Fruit fly (Drosophila melanogaster): Measurements from ENCODE around the gene CG8066.

The CG8066 gene

dm6 chr3R:14568501-14569137 is at the start of gene CG8066:
CG8066 (minus strand) TSS chr3R:14568847.
- TF ChIP-seq CTCF (optimal IDR thresholded peaks at IDR 0.05), result no peak
- TF ChIP-seq CG8478 (optimal IDR thresholded peaks at IDR 0.05), result no peak

- TF ChIP-seq CG8478 (optimal IDR thresholded peaks at IDR 0.05), result no peak
- no peak for TF ChIP-seq CTCF (optimal IDR thresholded peaks at IDR 0.05)
These were observed 40.4 kb upstream of the CG8066 start, which contains the start of gene CG14853 for dm6 chr3R:14608892-14609692. CG14853 (plus strand) TSS chr3R:14609642.

- TF ChIP-seq CTCF (optimal IDR thresholded peaks at IDR 0.05) (no peak), CG8478 (optimal IDR thresholded peaks at IDR 0.05) (no peak)
These were observed 29.3 kb upstream of the CG8066 start for dm6 chr3R:14597935-14598424.

- no peak for TF ChIP-seq CG8478 (optimal IDR thresholded peaks at IDR 0.05)
- no peak for TF ChIP-seq CTCF (optimal IDR thresholded peaks at IDR 0.05)
These were observed 22.3 kb upstream of the CG8066 start for dm6 chr3R:14590753-14591535.

- TF ChIP-seq CG8478 (optimal IDR thresholded peaks at IDR 0.05) (no peak), CTCF (optimal IDR thresholded peaks at IDR 0.05) (no peak)
These were observed 20.8 kb upstream of the CG8066 start for dm6 chr3R:14589483-14589882.

- TF ChIP-seq CG8478 (optimal IDR thresholded peaks at IDR 0.05), result no peak
These were observed 18.1 kb upstream of the CG8066 start for dm6 chr3R:14586480-14587443.

dm6 chr3R:14580045-14580579 is 11.5 kb upstream of the CG8066 start:
- TF ChIP-seq CG8478 (optimal IDR thresholded peaks at IDR 0.05) (no peak), CTCF (optimal IDR thresholded peaks at IDR 0.05) (no peak)

dm6 chr3R:14577803-14578493 is 9.3 kb upstream of the CG8066 start:
- TF ChIP-seq CTCF (optimal IDR thresholded peaks at IDR 0.05) (no peak), CG8478 (optimal IDR thresholded peaks at IDR 0.05) (no peak)

dm6 chr3R:14576692-14577646 is 8.3 kb upstream of the CG8066 start, which contains the start of gene stumps:
stumps (plus strand) TSS chr3R:14577217.
- TF ChIP-seq CG8478 (optimal IDR thresholded peaks at IDR 0.05) (no peak), CTCF (optimal IDR thresholded peaks at IDR 0.05) (peak; percentile 76 to 81)

dm6 chr3R:14576511-14576691 is 7.8 kb upstream of the CG8066 start, which contains the start of gene CG44094:
CG44094 (minus strand) TSS chr3R:14576611.
- TF ChIP-seq CG8478 (optimal IDR thresholded peaks at IDR 0.05) (no peak), CTCF (optimal IDR thresholded peaks at IDR 0.05) (no peak)

dm6 chr3R:14575718-14576187 is 7.1 kb upstream of the CG8066 start, which contains the start of gene CG7987:
CG7987 (minus strand) TSS chr3R:14575887.
- TF ChIP-seq CG8478 (optimal IDR thresholded peaks at IDR 0.05), result no peak
- peak; percentile 39 to 64 for TF ChIP-seq CTCF (optimal IDR thresholded peaks at IDR 0.05)

- TF ChIP-seq CG8478 (optimal IDR thresholded peaks at IDR 0.05) (no peak), CTCF (optimal IDR thresholded peaks at IDR 0.05) (no peak)
These were observed 6.5 kb upstream of the CG8066 start for dm6 chr3R:14574962-14575717.

Measured in S2 (cell line).